Fruit fly (Drosophila melanogaster): ENCODE data around the gene TfIIA-L.
A peak's percentile ranks its signal among the peaks of the same experiment; 100 is the strongest.

TfIIA-L gene

dm6 chr3R:27270379-27271266, 19.7 kb downstream of the TfIIA-L start:
- no peak for TF ChIP-seq CG8159 (tag; optimal IDR thresholded peaks at IDR 0.05)
- peak; percentile 73 for TF ChIP-seq EcR (GFP tag; optimal IDR thresholded peaks at IDR 0.05)
- no peak for TF ChIP-seq fd96Ca (GFP tag; IDR thresholded peaks at IDR 0.05)
- no peak for TF ChIP-seq CG14655 (GFP tag; optimal IDR thresholded peaks at IDR 0.05)
- TF ChIP-seq CG13204 (GFP tag; optimal IDR thresholded peaks at IDR 0.05), result peak; percentile 6
- TF ChIP-seq CG12605 (GFP tag; IDR thresholded peaks at IDR 0.05), result 0 out of 2 replicates have a peak, but pooled peaks have one; percentile 14
- TF ChIP-seq Ets98B (GFP tag; IDR thresholded peaks at IDR 0.05), result peak; percentile 22; the same call in 1 of the 2 replicates

dm6 chr3R:27272233-27272632, 21.3 kb downstream of the TfIIA-L start:
- TF ChIP-seq EcR (GFP tag; optimal IDR thresholded peaks at IDR 0.05) (no peak), CG4496 (GFP tag; IDR thresholded peaks at IDR 0.05) (peak; percentile 54; the same call in 1 of the 3 replicates)

DNA sequence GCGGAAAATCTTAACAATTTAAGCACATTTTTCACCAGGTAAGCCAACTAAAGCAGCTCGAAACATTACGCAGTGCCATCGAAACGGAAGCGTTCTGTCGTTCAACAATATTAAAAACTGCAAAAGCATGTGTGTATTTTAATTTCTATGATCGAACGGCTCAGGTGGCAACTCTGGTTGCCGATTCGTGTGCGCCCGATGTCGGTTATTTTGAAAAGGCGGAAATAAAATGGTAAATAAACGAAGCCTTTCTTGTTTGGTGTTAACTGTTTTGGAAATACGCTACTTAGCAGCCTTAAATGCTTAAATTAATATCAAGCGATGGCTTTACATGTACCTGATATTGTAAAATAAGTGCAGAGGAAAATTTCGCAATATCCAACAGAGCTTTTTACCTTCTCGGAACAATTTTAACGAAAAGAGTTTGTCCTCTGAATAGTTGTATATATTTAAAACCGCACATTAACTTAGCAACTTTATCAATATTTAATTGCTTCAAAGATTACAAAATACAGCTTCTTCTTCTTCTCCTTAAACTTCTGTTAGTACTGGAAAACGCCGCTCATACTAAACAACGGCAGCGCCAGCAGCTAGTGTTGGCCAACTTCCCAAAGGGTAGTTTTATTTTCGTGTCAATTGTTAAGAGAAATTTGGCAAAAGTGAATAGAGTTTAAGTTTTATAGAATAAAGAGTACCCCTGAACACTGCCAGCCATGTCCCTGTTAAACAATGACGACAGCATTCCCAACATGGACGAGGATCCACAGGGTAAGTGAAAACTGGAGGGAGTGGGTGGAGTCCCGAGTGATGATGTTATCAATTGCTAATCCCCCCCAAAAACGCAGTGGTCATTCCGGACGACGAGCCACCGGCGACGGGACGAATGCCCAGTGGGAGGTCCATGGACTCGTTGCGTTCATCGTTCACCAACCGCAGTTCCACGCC, 22.5 kb downstream of the TfIIA-L start, which contains the start of gene CG5934:
CG5934 (plus strand) TSS at position 588 of the 945 bp plus-strand sequence.
- peak; percentile 31; the same call in 1 of the 2 replicates for TF ChIP-seq Ets98B (GFP tag; IDR thresholded peaks at IDR 0.05)
- peak; percentile 59; the same call in 1 of the 3 replicates for TF ChIP-seq CG4496 (GFP tag; IDR thresholded peaks at IDR 0.05)
- TF ChIP-seq CG13204 (GFP tag; optimal IDR thresholded peaks at IDR 0.05), result no peak

DNA sequence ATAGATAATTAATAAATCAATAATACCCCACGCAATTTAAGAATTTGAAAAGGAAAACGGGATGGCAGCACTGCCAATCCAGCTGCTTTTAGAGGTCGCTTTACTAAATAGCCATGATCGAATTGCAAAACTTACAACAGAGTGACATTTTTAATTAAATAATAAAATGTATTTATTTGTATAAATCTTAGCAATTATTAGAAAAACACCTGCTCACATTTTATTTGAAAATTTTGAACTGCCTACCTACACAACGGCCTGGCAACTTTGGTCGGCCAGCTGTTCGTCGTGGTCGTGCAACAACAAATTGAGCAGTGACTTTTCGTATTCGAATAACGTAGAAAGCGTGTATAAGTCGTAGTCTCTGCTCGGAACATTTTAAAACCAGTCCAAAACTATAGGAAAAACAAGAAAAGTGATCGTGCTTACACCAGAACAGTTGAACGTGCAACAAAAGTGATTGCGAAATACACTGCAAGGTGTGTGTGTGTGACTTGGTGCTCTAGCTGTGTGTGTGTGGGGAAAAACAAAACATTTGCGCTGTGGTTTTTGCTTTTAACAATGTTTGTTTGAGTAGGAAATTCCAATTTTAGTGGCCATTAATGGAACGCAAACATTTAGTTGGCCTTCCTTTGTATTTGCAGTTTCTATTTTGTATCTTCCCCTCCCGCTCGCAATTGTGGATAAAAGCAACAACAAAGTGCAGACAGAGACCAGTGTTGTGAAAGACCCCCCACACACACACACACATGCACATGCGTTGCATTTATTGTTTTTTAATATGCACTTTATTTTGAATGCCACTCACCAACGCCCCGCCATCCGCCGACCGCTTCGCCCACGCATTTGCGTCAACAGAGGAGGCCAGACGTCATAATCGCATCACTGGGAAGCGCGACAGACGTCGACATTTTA, 23.9 kb downstream of the TfIIA-L start, which contains the start of gene CG5938:
CG5938 (plus strand) TSS at position 262 of the 915 bp plus-strand sequence.
- TF ChIP-seq CG8301 (tag; optimal IDR thresholded peaks at IDR 0.05), result peak; percentile 22
- TF ChIP-seq CG10348 (GFP tag; IDR thresholded peaks at IDR 0.05), result no peak
- peak; percentile 34 for TF ChIP-seq CG34367 (tag; optimal IDR thresholded peaks at IDR 0.05)
- TF ChIP-seq CG8159 (tag; optimal IDR thresholded peaks at IDR 0.05), result peak; percentile 15
- TF ChIP-seq CG12605 (GFP tag; IDR thresholded peaks at IDR 0.05), result no peak; the same call in 1 of the 2 replicates
- peak; percentile 49; the same call in 1 of the 2 replicates for TF ChIP-seq Ets98B (GFP tag; IDR thresholded peaks at IDR 0.05)
- no peak for TF ChIP-seq CG32121 (GFP tag; IDR thresholded peaks at IDR 0.05)
- no peak for TF ChIP-seq CG17806 (tag; optimal IDR thresholded peaks at IDR 0.05)
- TF ChIP-seq Pif1B (GFP tag; optimal IDR thresholded peaks at IDR 0.05), result peak; percentile 41
- TF ChIP-seq Pif1A (GFP tag; optimal IDR thresholded peaks at IDR 0.05), result peak; percentile 17
- peak; percentile 19 for TF ChIP-seq CG13204 (GFP tag; optimal IDR thresholded peaks at IDR 0.05)
- peak; percentile 21; the same call in 1 of the 2 replicates for TF ChIP-seq rn (GFP tag; IDR thresholded peaks at IDR 0.05)
- peak; percentile 1 for TF ChIP-seq Snoo (tag; optimal IDR thresholded peaks at IDR 0.05)
- peak; percentile 64; the same call in 2 of the 3 replicates for TF ChIP-seq CG4496 (GFP tag; IDR thresholded peaks at IDR 0.05)
- peak; percentile 19 for TF ChIP-seq EcR (GFP tag; optimal IDR thresholded peaks at IDR 0.05)
- TF ChIP-seq CG15710 (tag; optimal IDR thresholded peaks at IDR 0.05), result no peak
- no peak for TF ChIP-seq D1 (tag; optimal IDR thresholded peaks at IDR 0.05)
- peak; percentile 63 for TF ChIP-seq fd96Ca (GFP tag; IDR thresholded peaks at IDR 0.05)
- peak; percentile 37 for TF ChIP-seq gl (tag; optimal IDR thresholded peaks at IDR 0.05)
- TF ChIP-seq CG14655 (GFP tag; optimal IDR thresholded peaks at IDR 0.05), result peak; percentile 18

DNA sequence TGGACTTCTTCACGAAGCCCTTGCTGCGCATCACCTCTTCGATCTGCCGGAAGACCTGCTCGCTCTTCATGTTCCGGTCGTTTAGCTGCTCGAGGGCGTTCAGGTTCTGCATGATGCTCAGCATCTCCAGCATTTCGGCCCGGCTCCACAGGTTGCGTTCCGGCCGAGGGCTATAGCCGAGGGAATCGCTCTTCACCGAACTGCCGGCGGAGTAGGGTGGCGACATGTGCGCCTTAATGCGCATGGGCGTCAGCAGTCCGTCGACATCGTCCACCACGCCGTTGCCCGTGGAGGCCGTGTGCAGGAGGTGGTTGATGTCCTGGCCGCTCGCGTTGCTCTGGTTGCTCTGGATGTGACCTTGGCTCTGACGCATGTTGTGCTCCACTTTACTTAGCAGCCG, 28.6 kb downstream of the TfIIA-L start:
- peak; percentile 75 for TF ChIP-seq CG12605 (GFP tag; IDR thresholded peaks at IDR 0.05)
- no peak for TF ChIP-seq Pif1A (GFP tag; optimal IDR thresholded peaks at IDR 0.05)

Measured in whole organism, pupa.